Worm (Caenorhabditis elegans): ENCODE measurements around the gene Y46G5A.15.

Y46G5A.15 gene

ce11 chrII:12810709-12811108 lies 25.5 kb upstream of the Y46G5A.15 start, which contains the start of gene Y46G5A.20:
Gene Y46G5A.20, plus strand, starts transcription at chrII:12811009.
- TF ChIP-seq nhr-71 (tag; optimal IDR thresholded peaks at IDR 0.05) (no peak), snu-23 (GFP tag; optimal IDR thresholded peaks at IDR 0.05) (no peak), skn-1 (tag; optimal IDR thresholded peaks at IDR 0.05) (no peak), elt-3 (tag; optimal IDR thresholded peaks at IDR 0.05) (no peak), mdl-1 (tag; optimal IDR thresholded peaks at IDR 0.05) (no peak)

ce11 chrII:12809725-12810124 lies 24.5 kb upstream of the Y46G5A.15 start:
- TF ChIP-seq fos-1 (tag; optimal IDR thresholded peaks at IDR 0.05) = no peak
- TF ChIP-seq C04F5.9 (tag; optimal IDR thresholded peaks at IDR 0.05) = no peak
- TF ChIP-seq zip-4 (GFP tag; optimal IDR thresholded peaks at IDR 0.05) = no peak
- TF ChIP-seq swsn-7 (tag; optimal IDR thresholded peaks at IDR 0.05) = no peak
- no peak for TF ChIP-seq nhr-12 (tag; optimal IDR thresholded peaks at IDR 0.05)
- TF ChIP-seq blmp-1 (tag; optimal IDR thresholded peaks at IDR 0.05) = no peak
- TF ChIP-seq sox-4 (tag; optimal IDR thresholded peaks at IDR 0.05) = no peak
- no peak for TF ChIP-seq pag-3 (tag; optimal IDR thresholded peaks at IDR 0.05; ENCODE audit: borderline replicate concordance, insufficient read depth)
- TF ChIP-seq nhr-84 (tag; optimal IDR thresholded peaks at IDR 0.05) = no peak
- no peak for TF ChIP-seq lsy-2 (tag; optimal IDR thresholded peaks at IDR 0.05)
- no peak for TF ChIP-seq ztf-4 (tag; optimal IDR thresholded peaks at IDR 0.05)
- TF ChIP-seq ceh-88 (GFP tag; IDR thresholded peaks at IDR 0.05) = no peak
- no peak for TF ChIP-seq lin-13 (GFP tag; optimal IDR thresholded peaks at IDR 0.05)
- TF ChIP-seq skn-1 (tag; optimal IDR thresholded peaks at IDR 0.05) = no peak
- no peak for TF ChIP-seq lin-15B (tag; optimal IDR thresholded peaks at IDR 0.05)
- TF ChIP-seq aha-1 (tag; optimal IDR thresholded peaks at IDR 0.05) = no peak
- TF ChIP-seq nhr-71 (tag; optimal IDR thresholded peaks at IDR 0.05) = no peak

- TF ChIP-seq egl-27 (tag; optimal IDR thresholded peaks at IDR 0.05) = no peak
These were observed 23.5 kb upstream of the Y46G5A.15 start for ce11 chrII:12808746-12809145.

- TF ChIP-seq zag-1 (tag; optimal IDR thresholded peaks at IDR 0.05) = no peak
- TF ChIP-seq ceh-90 (tag; optimal IDR thresholded peaks at IDR 0.05) = no peak
- TF ChIP-seq nhr-20 (tag; optimal IDR thresholded peaks at IDR 0.05) = no peak
- TF ChIP-seq ceh-88 (GFP tag; IDR thresholded peaks at IDR 0.05) = no peak
- no peak for TF ChIP-seq nhr-71 (tag; optimal IDR thresholded peaks at IDR 0.05)
These were observed 21.5 kb upstream of the Y46G5A.15 start, which contains the start of gene spds-1 for ce11 chrII:12806602-12807182. Gene spds-1, plus strand, starts transcription at chrII:12806899.

- TF ChIP-seq snpc-4 (tag; optimal IDR thresholded peaks at IDR 0.05) = no peak
- TF ChIP-seq skn-1 (tag; optimal IDR thresholded peaks at IDR 0.05) = peak; percentile 16
- peak; percentile 60 for TF ChIP-seq unc-86 (tag; optimal IDR thresholded peaks at IDR 0.05)
- peak; percentile 41 for TF ChIP-seq swsn-7 (tag; optimal IDR thresholded peaks at IDR 0.05)
- TF ChIP-seq egl-13 (tag; optimal IDR thresholded peaks at IDR 0.05) = peak; percentile 35
- TF ChIP-seq lin-14 (GFP tag; optimal IDR thresholded peaks at IDR 0.05) = peak; percentile 86
- peak; percentile 90 for TF ChIP-seq nhr-19 (GFP tag; conservative IDR thresholded peaks at IDR 0.05)
- peak; percentile 54 for TF ChIP-seq nhr-47 (tag; optimal IDR thresholded peaks at IDR 0.05)
- peak; percentile 59 for TF ChIP-seq fkh-8 (tag; optimal IDR thresholded peaks at IDR 0.05)
- peak in 1 of 2 experiments; percentile 6 for TF ChIP-seq mdl-1 (tag; optimal IDR thresholded peaks at IDR 0.05)
- no peak for TF ChIP-seq pag-3 (tag; optimal IDR thresholded peaks at IDR 0.05; ENCODE audit: borderline replicate concordance, insufficient read depth)
- TF ChIP-seq ceh-82 (tag; optimal IDR thresholded peaks at IDR 0.05) = peak in 2 of 3 experiments; percentile 4 to 30
- no peak for TF ChIP-seq pax-3 (tag; optimal IDR thresholded peaks at IDR 0.05)
- no peak for TF ChIP-seq nhr-77 (tag; optimal IDR thresholded peaks at IDR 0.05)
- TF ChIP-seq rnt-1 (tag; optimal IDR thresholded peaks at IDR 0.05) = no peak
- TF ChIP-seq isw-1 (GFP tag; IDR thresholded peaks at IDR 0.05) = peak; percentile 15; the same call in 1 of the 2 replicates
- TF ChIP-seq lsy-2 (tag; optimal IDR thresholded peaks at IDR 0.05) = peak; percentile 9 to 10
- peak; percentile 33 for TF ChIP-seq tbx-2 (tag; optimal IDR thresholded peaks at IDR 0.05)
- no peak for TF ChIP-seq ceh-63 (GFP tag; optimal IDR thresholded peaks at IDR 0.05)
- TF ChIP-seq ztf-11 (tag; optimal IDR thresholded peaks at IDR 0.05) = peak in 1 of 2 experiments; percentile 2
- TF ChIP-seq nhr-85 (tag) = peak; percentile 13
- no peak for TF ChIP-seq ceh-90 (tag; optimal IDR thresholded peaks at IDR 0.05)
- TF ChIP-seq nhr-90 (tag; optimal IDR thresholded peaks at IDR 0.05; ENCODE audit: poor library complexity) = no peak
- TF ChIP-seq lin-15B (tag; optimal IDR thresholded peaks at IDR 0.05) = peak; percentile 47
- no peak for TF ChIP-seq egl-27 (tag; optimal IDR thresholded peaks at IDR 0.05)
- no peak for TF ChIP-seq unc-130 (tag; optimal IDR thresholded peaks at IDR 0.05)
These were observed 20.7 kb upstream of the Y46G5A.15 start for ce11 chrII:12805765-12806384.
